Worm (Caenorhabditis elegans): ENCODE measurements around the gene F44E7.5.
A peak's percentile ranks its signal among the peaks of the same experiment; 100 is the strongest.

The F44E7.5 gene

ce11 chrV:5769500-5769899 is 11.2 kb downstream of the F44E7.5 start (continued):
- TF ChIP-seq dpl-1 (GFP tag; optimal IDR thresholded peaks at IDR 0.05) (no peak), arid-1 (GFP tag; conservative IDR thresholded peaks at IDR 0.05) (no peak), aly-2 (tag; optimal IDR thresholded peaks at IDR 0.05) (no peak), mxl-2 (GFP tag; conservative IDR thresholded peaks at IDR 0.05) (no peak), hif-1 (tag; optimal IDR thresholded peaks at IDR 0.05) (no peak), cey-2 (tag; optimal IDR thresholded peaks at IDR 0.05; ENCODE audit: borderline replicate concordance, insufficient read depth) (no peak), ceh-62 (tag; optimal IDR thresholded peaks at IDR 0.05) (no peak), lin-1 (GFP tag; IDR thresholded peaks at IDR 0.05) (no peak), mxl-3 (GFP tag; optimal IDR thresholded peaks at IDR 0.05) (no peak), ZK546.5 (tag; optimal IDR thresholded peaks at IDR 0.05) (no peak), lir-3 (tag; optimal IDR thresholded peaks at IDR 0.05) (no peak), nhr-25 (tag; optimal IDR thresholded peaks at IDR 0.05; ENCODE audit: borderline replicate concordance, insufficient read depth) (no peak), F49E8.2 (tag; optimal IDR thresholded peaks at IDR 0.05; ENCODE audit: borderline replicate concordance) (no peak), ztf-7 (tag; optimal IDR thresholded peaks at IDR 0.05) (no peak), unc-39 (tag; optimal IDR thresholded peaks at IDR 0.05) (no peak), egl-27 (tag; optimal IDR thresholded peaks at IDR 0.05) (no peak), nhr-77 (tag; optimal IDR thresholded peaks at IDR 0.05) (no peak), lin-15B (tag; optimal IDR thresholded peaks at IDR 0.05) (no peak), pha-4 (GFP tag; IDR thresholded peaks at IDR 0.05) (no peak), pha-4 (tag; optimal IDR thresholded peaks at IDR 0.05) (no peak), zfp-3 (GFP tag; conservative IDR thresholded peaks at IDR 0.05) (no peak), ces-1 (GFP tag; optimal IDR thresholded peaks at IDR 0.05) (no peak), dmd-8 (GFP tag; IDR thresholded peaks at IDR 0.05) (no peak), nhr-11 (tag; optimal IDR thresholded peaks at IDR 0.05) (no peak), ceh-20 (GFP tag; IDR thresholded peaks at IDR 0.05) (no peak), duxl-1 (tag; optimal IDR thresholded peaks at IDR 0.05; ENCODE audit: poor library complexity) (no peak), zip-11 (GFP tag; IDR thresholded peaks at IDR 0.05) (no peak), Y5F2A.4 (GFP tag; optimal IDR thresholded peaks at IDR 0.05) (no peak), daf-16 (GFP tag; optimal IDR thresholded peaks at IDR 0.05) (no peak), daf-16 (tag; optimal IDR thresholded peaks at IDR 0.05) (peak; percentile 56), daf-12 (tag; optimal IDR thresholded peaks at IDR 0.05) (no peak), lin-29 (GFP tag; IDR thresholded peaks at IDR 0.05) (no peak), T26A8.4 (GFP tag; IDR thresholded peaks at IDR 0.05) (no peak), egl-43 (GFP tag; IDR thresholded peaks at IDR 0.05) (no peak), F44E2.7 (GFP tag; IDR thresholded peaks at IDR 0.05) (no peak), zip-2 (tag; optimal IDR thresholded peaks at IDR 0.05) (no peak), nhr-102 (tag; optimal IDR thresholded peaks at IDR 0.05) (no peak), snpc-1.2 (GFP tag; IDR thresholded peaks at IDR 0.05) (no peak), nhr-28 (tag; optimal IDR thresholded peaks at IDR 0.05) (peak; percentile 32), gei-8 (GFP tag; optimal IDR thresholded peaks at IDR 0.05) (no peak), nhr-237 (tag; optimal IDR thresholded peaks at IDR 0.05) (no peak), unc-130 (GFP tag; optimal IDR thresholded peaks at IDR 0.05) (no peak), set-16 (GFP tag; IDR thresholded peaks at IDR 0.05) (no peak)

- no peak for TF ChIP-seq madf-5 (GFP tag; IDR thresholded peaks at IDR 0.05)
- no peak for TF ChIP-seq jun-1 (tag; optimal IDR thresholded peaks at IDR 0.05)
- TF ChIP-seq zip-2 (tag; optimal IDR thresholded peaks at IDR 0.05): peak; percentile 18
- TF ChIP-seq php-3 (GFP tag; IDR thresholded peaks at IDR 0.05): peak; percentile 61; the same call in 1 of the 2 replicates
- TF ChIP-seq nhr-76 (tag; optimal IDR thresholded peaks at IDR 0.05): no peak
- peak; percentile 40; the same call in 1 of the 2 replicates for TF ChIP-seq tra-1 (GFP tag; IDR thresholded peaks at IDR 0.05)
- no peak for TF ChIP-seq F10B5.3 (tag; optimal IDR thresholded peaks at IDR 0.05)
- peak in 1 of 2 experiments; percentile 71 for TF ChIP-seq unc-62 (GFP tag; optimal IDR thresholded peaks at IDR 0.05 in 1 of 2)
- no peak for TF ChIP-seq unc-62 (tag; optimal IDR thresholded peaks at IDR 0.05)
- TF ChIP-seq mes-2 (tag; optimal IDR thresholded peaks at IDR 0.05; ENCODE audit: poor library complexity, severe bottlenecking): no peak
- TF ChIP-seq cey-2 (tag; optimal IDR thresholded peaks at IDR 0.05; ENCODE audit: borderline replicate concordance, insufficient read depth): peak; percentile 93
- TF ChIP-seq ceh-62 (tag; optimal IDR thresholded peaks at IDR 0.05): no peak
- TF ChIP-seq nhr-6 (tag; optimal IDR thresholded peaks at IDR 0.05): no peak
- peak; percentile 17 for TF ChIP-seq ztf-7 (tag; optimal IDR thresholded peaks at IDR 0.05)
- no peak for TF ChIP-seq nhr-111 (GFP tag; optimal IDR thresholded peaks at IDR 0.05)
Measured at ce11 chrV:5768292-5768695, 12.4 kb downstream of the F44E7.5 start.

All from whole organism, L4 larva.